Fruit fly (Drosophila melanogaster): ENCODE data around the gene pkm.

pkm gene

DNA sequence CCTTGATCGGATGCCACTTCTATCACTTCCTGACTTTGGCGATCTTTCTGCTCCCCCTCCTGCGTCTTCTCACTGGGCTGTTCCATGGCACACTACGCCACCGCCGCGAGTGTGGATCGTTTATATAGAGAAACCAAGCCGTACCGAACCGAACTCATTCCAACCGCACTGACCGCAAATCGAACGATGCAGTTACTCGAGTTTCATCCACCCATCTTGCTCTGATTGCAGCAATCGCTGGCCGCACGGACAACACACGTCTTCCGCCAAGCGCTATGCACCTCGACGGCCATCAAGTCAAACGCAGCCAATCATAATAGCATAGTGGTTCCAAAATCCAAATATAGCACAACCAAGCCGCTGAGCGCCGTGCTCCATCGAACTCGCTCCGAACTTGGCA lies at the start of gene pkm:
Gene pkm (minus strand): TSS at position 101 of the 400 bp plus-strand sequence.
- no peak for TF ChIP-seq CTCF (optimal IDR thresholded peaks at IDR 0.05)
- no peak for TF ChIP-seq CG8478 (optimal IDR thresholded peaks at IDR 0.05)

DNA sequence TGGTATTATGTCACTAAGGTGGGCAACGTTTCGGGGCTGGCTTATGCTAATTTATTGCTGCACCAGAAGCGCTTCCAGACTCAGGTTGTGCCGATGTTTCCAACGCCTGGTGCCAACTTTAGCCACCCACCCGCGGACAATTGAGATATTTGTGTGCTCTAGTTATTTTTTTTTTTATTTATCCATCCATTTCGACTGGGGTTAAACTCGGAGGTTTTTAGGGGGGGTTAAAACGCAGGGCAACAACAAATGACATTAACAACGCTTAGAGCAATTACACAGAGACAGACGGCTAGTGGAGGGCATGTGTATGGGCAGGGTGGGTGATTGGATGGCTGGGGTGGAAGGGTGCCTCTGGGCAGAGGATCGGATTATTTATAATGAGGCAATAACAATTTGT lies 47.7 kb upstream of the pkm start:
- TF ChIP-seq CG8478 (optimal IDR thresholded peaks at IDR 0.05) (no peak), CTCF (optimal IDR thresholded peaks at IDR 0.05) (no peak)

DNA sequence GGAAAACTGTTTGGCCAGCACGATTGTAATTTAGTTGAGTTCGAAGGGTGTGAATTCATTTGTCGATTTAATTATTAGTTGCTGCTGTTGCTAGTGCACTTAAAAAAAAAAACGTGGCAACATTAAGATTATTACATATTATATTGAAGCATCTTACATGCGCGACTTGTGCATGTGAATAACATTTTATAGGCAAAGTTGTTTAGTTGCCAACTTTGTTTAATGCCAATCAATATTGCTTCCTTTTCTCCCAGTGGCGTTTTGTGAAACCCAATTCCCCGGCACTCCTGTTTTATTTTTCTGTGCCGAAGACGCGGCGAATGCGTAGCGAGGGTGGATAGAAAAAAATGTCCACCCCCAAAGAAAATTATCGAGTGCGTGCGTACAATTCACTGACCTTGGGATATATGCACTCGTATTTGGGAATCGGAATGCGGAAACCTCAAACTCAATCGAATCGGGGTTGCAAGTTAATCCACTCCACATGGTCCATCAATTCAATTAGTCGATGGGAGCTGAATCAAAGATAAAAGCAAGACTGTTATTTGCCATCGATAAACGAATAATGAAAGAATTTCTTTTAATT lies 45.1 kb upstream of the pkm start:
- no peak for TF ChIP-seq CTCF (optimal IDR thresholded peaks at IDR 0.05)
- no peak for TF ChIP-seq CG8478 (optimal IDR thresholded peaks at IDR 0.05)

DNA sequence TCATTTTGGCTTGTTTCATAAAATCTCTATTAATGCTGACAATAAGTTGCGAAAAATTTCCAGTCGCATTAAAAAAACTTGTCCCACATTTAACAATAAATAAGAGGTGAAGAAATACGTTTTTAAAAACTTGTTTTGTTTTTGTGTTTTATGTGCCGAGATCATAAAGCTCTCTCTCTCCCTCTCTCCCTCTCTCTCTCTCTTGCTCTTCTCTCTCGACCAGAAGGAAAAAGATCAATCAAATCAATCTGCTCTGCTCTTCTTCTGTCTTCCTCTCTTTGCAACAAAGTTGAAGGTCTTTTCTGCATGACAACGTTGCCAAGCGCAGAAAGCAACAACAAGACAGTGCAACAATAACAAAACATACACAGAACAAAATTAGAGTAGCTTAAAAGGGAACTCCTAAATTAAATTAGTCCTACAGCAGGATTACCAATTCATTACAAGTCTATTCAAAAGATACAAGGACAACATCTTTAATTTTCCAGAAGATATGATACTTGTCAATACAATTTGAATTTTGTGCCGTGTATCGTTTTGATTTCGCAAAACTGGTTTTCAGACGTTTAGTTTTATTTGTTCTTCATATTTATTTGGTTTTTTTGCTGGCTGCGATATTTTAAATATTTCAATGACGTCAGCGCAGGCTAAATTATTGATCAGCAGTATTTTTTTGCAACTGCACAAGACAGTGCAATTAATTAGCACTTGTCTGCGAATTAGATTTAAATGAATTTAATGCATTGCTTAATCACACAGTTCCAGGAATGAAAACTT lies 38.9 kb upstream of the pkm start:
- TF ChIP-seq CG8478 (optimal IDR thresholded peaks at IDR 0.05) (no peak), CTCF (optimal IDR thresholded peaks at IDR 0.05) (no peak)

- TF ChIP-seq CTCF (optimal IDR thresholded peaks at IDR 0.05): no peak
- no peak for TF ChIP-seq CG8478 (optimal IDR thresholded peaks at IDR 0.05)
Observed at dm6 chrX:11621866-11622648, 38.1 kb upstream of the pkm start, which contains the start of gene Ptp10D. Gene Ptp10D, plus strand, starts transcription at chrX:11622015.

DNA sequence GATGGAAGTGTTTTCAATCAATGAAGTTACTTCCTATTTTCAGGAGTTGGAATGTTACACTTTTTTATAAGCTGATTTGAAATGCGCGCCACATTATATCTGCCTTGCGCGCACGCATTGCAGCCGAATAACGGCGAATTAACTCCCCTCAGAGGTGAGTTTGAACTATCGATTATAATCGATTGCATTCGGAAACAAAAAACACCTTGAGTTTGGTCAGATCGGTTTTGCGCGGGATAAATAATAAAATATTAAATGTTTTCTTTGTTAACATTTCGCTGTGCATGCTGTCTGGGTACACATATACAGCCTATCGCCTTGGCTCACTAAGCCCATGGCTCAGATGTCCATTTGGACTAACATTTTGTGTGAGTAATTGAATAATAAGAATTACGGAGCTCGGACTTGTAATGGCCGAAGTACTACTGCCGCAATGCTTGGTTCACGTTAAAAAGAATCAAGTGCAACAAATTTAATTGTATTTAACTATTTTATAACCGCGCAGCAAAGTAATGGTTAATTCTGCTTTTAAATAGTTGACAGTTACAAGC lies 37.4 kb upstream of the pkm start:
- TF ChIP-seq CG8478 (optimal IDR thresholded peaks at IDR 0.05): no peak
- no peak for TF ChIP-seq CTCF (optimal IDR thresholded peaks at IDR 0.05)

dm6 chrX:11620527-11620926 lies 36.6 kb upstream of the pkm start:
- TF ChIP-seq CG8478 (optimal IDR thresholded peaks at IDR 0.05): no peak
- no peak for TF ChIP-seq CTCF (optimal IDR thresholded peaks at IDR 0.05)

DNA sequence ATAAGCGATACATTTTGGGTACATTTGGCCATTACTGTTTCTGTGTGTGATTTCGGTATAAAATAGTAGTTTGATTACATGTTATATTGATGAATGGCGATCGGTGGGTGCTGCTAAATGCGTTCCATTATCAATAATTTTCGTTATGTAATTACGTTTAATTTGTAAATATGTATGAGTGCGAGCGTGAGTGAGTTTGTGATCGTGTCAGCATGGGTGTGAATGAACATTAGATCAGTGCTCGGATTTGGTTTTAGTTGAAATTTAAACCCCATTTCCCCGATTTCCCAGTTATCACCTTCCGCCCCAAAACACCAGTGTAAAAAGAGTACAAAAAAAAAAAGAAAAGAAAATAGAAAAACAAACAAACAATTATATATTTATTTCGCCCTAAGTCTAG lies 35.6 kb upstream of the pkm start:
- no peak for TF ChIP-seq CG8478 (optimal IDR thresholded peaks at IDR 0.05)
- TF ChIP-seq CTCF (optimal IDR thresholded peaks at IDR 0.05): no peak

DNA sequence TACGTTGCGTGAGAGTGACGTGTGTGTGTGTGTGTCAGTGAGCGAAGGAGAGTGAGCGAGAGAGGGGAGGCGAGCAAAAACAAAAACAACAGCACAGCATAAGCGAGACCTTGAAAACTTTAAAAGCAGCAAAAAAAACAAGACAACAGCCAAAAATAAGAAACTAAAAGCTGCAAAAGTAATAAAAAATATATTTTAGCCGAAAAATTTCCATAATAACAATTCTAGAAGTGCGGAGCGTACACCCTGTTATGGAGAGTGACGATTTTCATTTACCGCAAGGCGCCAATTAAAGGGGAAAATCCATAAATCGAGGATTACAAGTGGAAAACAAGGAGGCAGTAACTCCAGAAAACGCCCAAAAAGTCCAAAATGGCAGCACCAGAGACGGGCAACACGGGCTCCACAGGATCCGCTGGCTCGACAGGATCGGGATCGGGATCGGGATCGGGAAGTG lies 32.5 kb upstream of the pkm start:
- no peak for TF ChIP-seq CG8478 (optimal IDR thresholded peaks at IDR 0.05)
- no peak for TF ChIP-seq CTCF (optimal IDR thresholded peaks at IDR 0.05)

DNA sequence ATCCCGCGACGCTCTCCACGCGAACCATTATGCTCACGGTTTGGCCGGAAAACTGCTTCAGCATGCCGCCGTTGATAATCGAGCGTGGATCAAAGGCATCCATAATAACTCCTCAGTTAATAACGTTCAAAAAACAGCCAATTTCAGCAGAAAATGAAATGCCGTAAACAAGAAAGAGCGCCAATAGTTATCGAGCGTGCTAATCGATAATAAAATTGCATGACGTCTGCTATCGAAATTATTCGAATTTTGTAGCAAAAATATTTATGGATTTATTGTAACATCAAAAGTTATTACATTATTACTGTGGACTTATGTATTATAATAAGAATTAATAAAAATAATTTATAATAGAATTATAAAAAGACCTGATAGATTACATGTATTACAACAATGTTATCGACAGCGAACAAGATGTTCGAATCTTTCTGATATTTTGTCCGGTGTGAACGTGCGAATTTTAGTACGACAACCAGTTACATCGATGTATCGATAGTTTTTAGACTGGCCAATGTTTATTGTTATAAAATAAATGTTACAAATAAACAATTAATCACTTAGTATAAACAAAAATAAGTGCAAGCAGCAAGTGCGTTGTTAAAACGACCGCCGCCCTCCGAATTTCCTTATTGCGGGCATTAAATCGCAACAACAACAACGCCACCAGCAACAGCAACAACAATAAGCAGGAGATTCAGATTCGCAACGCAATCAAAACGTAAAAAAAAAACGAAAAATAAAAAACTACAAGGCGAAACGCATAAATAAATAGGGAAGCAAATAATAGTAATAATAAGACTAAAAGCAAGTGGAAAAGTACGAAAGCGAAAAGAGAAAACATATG lies 31.9 kb upstream of the pkm start, which contains the start of the genes RPA3 and Met:
Gene RPA3 (minus strand): TSS at position 189 of the 844 bp plus-strand sequence.
Gene Met (plus strand): TSS at position 473 of the 844 bp plus-strand sequence.
- TF ChIP-seq CTCF (optimal IDR thresholded peaks at IDR 0.05) (no peak), CG8478 (optimal IDR thresholded peaks at IDR 0.05) (no peak)

DNA sequence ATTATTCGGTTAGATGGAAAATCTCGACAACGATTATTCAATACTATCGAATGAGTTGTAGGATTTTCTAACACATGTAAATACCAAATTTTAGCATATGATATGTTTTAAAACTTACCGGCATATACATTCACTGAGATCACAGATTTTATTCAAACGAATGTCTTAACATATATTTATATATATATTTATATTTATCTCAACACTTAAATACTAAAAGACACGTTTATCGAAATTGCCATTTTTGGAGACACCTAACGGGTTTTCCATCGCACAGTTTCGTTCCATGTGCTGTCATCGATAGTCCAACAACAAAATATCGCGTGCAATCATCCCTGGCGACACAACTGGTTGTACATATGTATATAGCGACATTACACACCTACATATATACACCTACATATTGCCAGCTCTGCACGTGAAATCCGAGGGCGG lies 27.7 kb upstream of the pkm start, which contains the start of the genes CG2247 and CG1703:
Gene CG2247 (minus strand): TSS at position 8 of the 435 bp plus-strand sequence.
Gene CG1703 (plus strand): TSS at position 283 of the 435 bp plus-strand sequence.
- no peak for TF ChIP-seq CG8478 (optimal IDR thresholded peaks at IDR 0.05)
- TF ChIP-seq CTCF (optimal IDR thresholded peaks at IDR 0.05): no peak

- TF ChIP-seq CG8478 (optimal IDR thresholded peaks at IDR 0.05) (no peak), CTCF (optimal IDR thresholded peaks at IDR 0.05) (no peak)
Observed at dm6 chrX:11611056-11611644, 27.2 kb upstream of the pkm start.

- no peak for TF ChIP-seq CTCF (optimal IDR thresholded peaks at IDR 0.05)
- no peak for TF ChIP-seq CG8478 (optimal IDR thresholded peaks at IDR 0.05)
Observed at dm6 chrX:11604094-11604493, 20.1 kb upstream of the pkm start, which contains the start of gene CG2533. Gene CG2533, minus strand, starts transcription at chrX:11604194.
